Worm (Caenorhabditis elegans): ENCODE measurements around the gene nhr-168.

nhr-168 gene

ce11 chrV:13313045-13313623, 20.5 kb downstream of the nhr-168 start, which contains the start of gene C50B6.3:
Gene C50B6.3, plus strand, starts transcription at chrV:13313573.
- TF ChIP-seq vab-15 (tag; optimal IDR thresholded peaks at IDR 0.05) (peak; percentile 84), unc-30 (tag; optimal IDR thresholded peaks at IDR 0.05) (no peak), fkh-4 (tag; optimal IDR thresholded peaks at IDR 0.05; ENCODE audit: borderline replicate concordance) (peak; percentile 97), mef-2 (tag; optimal IDR thresholded peaks at IDR 0.05) (no peak), nhr-19 (GFP tag; conservative IDR thresholded peaks at IDR 0.05) (peak; percentile 93), snu-23 (GFP tag; optimal IDR thresholded peaks at IDR 0.05) (peak; percentile 95), isw-1 (GFP tag; IDR thresholded peaks at IDR 0.05) (peak; percentile 85), F16B12.6 (tag; optimal IDR thresholded peaks at IDR 0.05) (peak; percentile 24), lin-14 (GFP tag; optimal IDR thresholded peaks at IDR 0.05) (peak; percentile 90), xbp-1 (tag; optimal IDR thresholded peaks at IDR 0.05) (peak; percentile 92), Y116A8C.19 (tag; optimal IDR thresholded peaks at IDR 0.05; ENCODE audit: borderline replicate concordance) (peak; percentile 81), dpl-1 (GFP tag; optimal IDR thresholded peaks at IDR 0.05) (peak; percentile 76 to 92 (median 85)), aha-1 (tag; optimal IDR thresholded peaks at IDR 0.05) (no peak), mdl-1 (tag; optimal IDR thresholded peaks at IDR 0.05) (peak in 1 of 2 experiments; percentile 58), zip-4 (GFP tag; optimal IDR thresholded peaks at IDR 0.05) (peak; percentile 66), lin-13 (GFP tag; optimal IDR thresholded peaks at IDR 0.05) (peak; percentile 79), nhr-11 (tag; optimal IDR thresholded peaks at IDR 0.05) (no peak), ceh-90 (tag; optimal IDR thresholded peaks at IDR 0.05) (peak; percentile 91), nhr-77 (tag; optimal IDR thresholded peaks at IDR 0.05) (peak; percentile 53), egl-13 (tag; optimal IDR thresholded peaks at IDR 0.05) (peak; percentile 93), hlh-4 (tag; optimal IDR thresholded peaks at IDR 0.05) (peak; percentile 80), alr-1 (tag; optimal IDR thresholded peaks at IDR 0.05; ENCODE audit: borderline replicate concordance) (no peak), tlp-1 (tag; optimal IDR thresholded peaks at IDR 0.05) (no peak), ceh-88 (GFP tag; IDR thresholded peaks at IDR 0.05) (peak; percentile 68; the same call in 1 of the 2 replicates), skn-1 (tag; optimal IDR thresholded peaks at IDR 0.05) (peak; percentile 66), aly-2 (tag; optimal IDR thresholded peaks at IDR 0.05) (peak; percentile 43), irx-1 (tag; optimal IDR thresholded peaks at IDR 0.05) (peak; percentile 91), swsn-7 (tag; optimal IDR thresholded peaks at IDR 0.05) (peak; percentile 92), nhr-84 (tag; optimal IDR thresholded peaks at IDR 0.05) (no peak), fkh-8 (tag; optimal IDR thresholded peaks at IDR 0.05) (peak; percentile 78), unc-98 (GFP tag; IDR thresholded peaks at IDR 0.05) (peak; percentile 73), lin-15B (tag; optimal IDR thresholded peaks at IDR 0.05) (peak; percentile 87), sox-4 (tag; optimal IDR thresholded peaks at IDR 0.05) (peak; percentile 94), ceh-63 (GFP tag; optimal IDR thresholded peaks at IDR 0.05) (peak; percentile 69), mab-9 (GFP tag; IDR thresholded peaks at IDR 0.05) (peak; percentile 80), mep-1 (tag; optimal IDR thresholded peaks at IDR 0.05) (peak; percentile 92), ces-1 (GFP tag; optimal IDR thresholded peaks at IDR 0.05) (no peak), nhr-76 (tag; optimal IDR thresholded peaks at IDR 0.05) (no peak), hlh-17 (GFP tag; optimal IDR thresholded peaks at IDR 0.05; ENCODE audit: borderline replicate concordance) (no peak), pqm-1 (tag; optimal IDR thresholded peaks at IDR 0.05) (no peak), efl-3 (GFP tag; optimal IDR thresholded peaks at IDR 0.05) (peak; percentile 44), unc-86 (tag; optimal IDR thresholded peaks at IDR 0.05) (peak; percentile 85), C34B4.2 (tag; optimal IDR thresholded peaks at IDR 0.05) (no peak), nhr-71 (tag; optimal IDR thresholded peaks at IDR 0.05) (peak; percentile 95), rnt-1 (tag; optimal IDR thresholded peaks at IDR 0.05) (peak; percentile 99), elt-2 (tag; optimal IDR thresholded peaks at IDR 0.05) (peak; percentile 63), grh-1 (GFP tag; IDR thresholded peaks at IDR 0.05) (peak; percentile 82), sup-37 (GFP tag; optimal IDR thresholded peaks at IDR 0.05) (no peak), jun-1 (tag; optimal IDR thresholded peaks at IDR 0.05) (peak; percentile 42), lsy-2 (tag; optimal IDR thresholded peaks at IDR 0.05) (peak; percentile 91), lir-3 (tag; optimal IDR thresholded peaks at IDR 0.05; ENCODE audit: poor library complexity) (peak; percentile 97), C04F5.9 (tag; optimal IDR thresholded peaks at IDR 0.05) (peak; percentile 86)
